Fruit fly (Drosophila melanogaster) whole organism, wandering third instar larva: ENCODE measurements around the gene CG31778.

Experiments
- Abd-B ChIP-seq: fragments of >200 bp; optimal IDR thresholded peaks from 2 replicates; lab custom pipeline; 2017; ENCODE audit warnings: missing biosample characterization, missing genetic modification characterization
- CG32264 ChIP-seq: fragments of 200-800 bp; sonication (Bioruptor generic); optimal IDR thresholded peaks from 2 replicates; lab custom pipeline; 2016; ENCODE audit warnings: missing biosample characterization, missing genetic modification characterization
- CG9705 ChIP-seq: fragments of 200-800 bp; sonication (Bioruptor generic); optimal IDR thresholded peaks from 2 replicates; lab custom pipeline; 2018; ENCODE audit warnings: missing biosample characterization, mild to moderate bottlenecking, missing genetic modification characterization
- Dfd ChIP-seq: fragments of >200 bp; optimal IDR thresholded peaks from 2 replicates; lab custom pipeline; 2017; ENCODE audit warnings: missing biosample characterization, missing genetic modification characterization
- Dif ChIP-seq: fragments of 200-275, 200-300 bp; sonication (Bioruptor generic); optimal IDR thresholded peaks from 2 replicates; lab custom pipeline; 2018; ENCODE audit warnings: missing biosample characterization, missing genetic modification characterization; ENCODE audit not compliant: partially characterized antibody
- GATAd ChIP-seq: sonication (Bioruptor generic); optimal IDR thresholded peaks from 2 replicates; lab custom pipeline; 2016; ENCODE audit warnings: missing biosample characterization, missing genetic modification characterization
- HLH106 ChIP-seq: fragments of 200-800 bp; optimal IDR thresholded peaks from 3 replicates; lab custom pipeline; 2019; ENCODE audit warnings: missing biosample characterization, mild to moderate bottlenecking, missing genetic modification characterization, moderate library complexity
- Hnf4 ChIP-seq: fragments of 200-800 bp; sonication (Bioruptor generic); optimal IDR thresholded peaks from 2 replicates; lab custom pipeline; 2016; ENCODE audit warnings: missing biosample characterization, mild to moderate bottlenecking, missing genetic modification characterization
- Hr78 ChIP-seq: fragments of >200 bp; optimal IDR thresholded peaks from 2 replicates; lab custom pipeline; 2017; ENCODE audit warnings: missing biosample characterization, missing genetic modification characterization
- Hr83 ChIP-seq: fragments of 200-300 bp; sonication (Bioruptor generic); optimal IDR thresholded peaks from 2 replicates; lab custom pipeline; 2016; ENCODE audit warnings: missing biosample characterization, mild to moderate bottlenecking, missing genetic modification characterization, moderate library complexity; ENCODE audit not compliant: poor library complexity, severe bottlenecking
- Mio ChIP-seq: sonication (Bioruptor generic); optimal IDR thresholded peaks from 2 replicates; lab custom pipeline; 2016; ENCODE audit warnings: missing biosample characterization, missing genetic modification characterization
- Myc ChIP-seq: fragments of >200 bp; optimal IDR thresholded peaks from 2 replicates; lab custom pipeline; 2017
- N ChIP-seq: fragments of >200 bp; optimal IDR thresholded peaks from 2 replicates; lab custom pipeline; 2018; ENCODE audit warnings: missing biosample characterization, missing external identifiers, missing genetic modification characterization
- OdsH ChIP-seq: fragments of 200-800 bp; sonication (Bioruptor generic); optimal IDR thresholded peaks from 2 replicates; lab custom pipeline; 2016; ENCODE audit warnings: missing biosample characterization, mild to moderate bottlenecking, missing genetic modification characterization
- Rel ChIP-seq, 2 experiments: fragments of 200-800 bp; sonication (Bioruptor generic) in 1 of 2; optimal IDR thresholded peaks; 2 replicates in 1 of 2; 3 replicates in 1 of 2; lab custom pipeline; 2016 to 2019; ENCODE audit warnings: mild to moderate bottlenecking in 2 of 2, missing biosample characterization in 2 of 2, missing genetic modification characterization in 2 of 2, moderate library complexity in 1 of 2
- Sp1 ChIP-seq: fragments of 200-800 bp; sonication (Bioruptor generic); optimal IDR thresholded peaks from 3 replicates; lab custom pipeline; 2019; ENCODE audit warnings: missing biosample characterization, mild to moderate bottlenecking, missing genetic modification characterization, moderate library complexity
- Vsx2 ChIP-seq: fragments of 200-300, 225-300 bp; sonication (Bioruptor generic); optimal IDR thresholded peaks from 2 replicates; lab custom pipeline; 2018; ENCODE audit warnings: missing biosample characterization, missing genetic modification characterization; ENCODE audit not compliant: partially characterized antibody
- br ChIP-seq: fragments of 200-800 bp; sonication (Bioruptor generic); optimal IDR thresholded peaks from 2 replicates; lab custom pipeline; 2016; ENCODE audit warnings: missing biosample characterization, missing genetic modification characterization
- brk ChIP-seq: fragments of 200-800 bp; sonication (Bioruptor generic); optimal IDR thresholded peaks from 2 replicates; lab custom pipeline; 2016; ENCODE audit warnings: missing biosample characterization, mild to moderate bottlenecking, missing genetic modification characterization
- dl ChIP-seq, 2 experiments: fragments of 175-275, 200-275 bp in 1 of 2; fragments of 200-275 bp in 1 of 2; sonication (Bioruptor generic); optimal IDR thresholded peaks; lab custom pipeline; 2018; ENCODE audit warnings: mild to moderate bottlenecking in 2 of 2, missing biosample characterization in 2 of 2, missing genetic modification characterization in 2 of 2, moderate library complexity in 2 of 2; ENCODE audit not compliant: partially characterized antibody in 2 of 2, insufficient read depth in 1 of 2
- dmrt93B ChIP-seq: fragments of 200-800 bp; sonication (Bioruptor generic); optimal IDR thresholded peaks from 2 replicates; lab custom pipeline; 2018; ENCODE audit warnings: missing biosample characterization, mild to moderate bottlenecking, missing genetic modification characterization
- dsf ChIP-seq: sonication (Bioruptor generic); optimal IDR thresholded peaks from 2 replicates; lab custom pipeline; 2016; ENCODE audit warnings: missing biosample characterization, missing genetic modification characterization, borderline replicate concordance
- ey ChIP-seq: fragments of 200-800 bp; sonication (Bioruptor generic); optimal IDR thresholded peaks from 2 replicates; lab custom pipeline; 2016; ENCODE audit warnings: missing biosample characterization, missing genetic modification characterization
- fru ChIP-seq: fragments of 200-800 bp; sonication (Bioruptor generic); optimal IDR thresholded peaks from 3 replicates; lab custom pipeline; 2016; ENCODE audit warnings: missing biosample characterization, mild to moderate bottlenecking, missing genetic modification characterization
- h ChIP-seq: fragments of 200-800 bp; sonication (Bioruptor generic); optimal IDR thresholded peaks from 3 replicates; lab custom pipeline; 2016; ENCODE audit warnings: missing biosample characterization, mild to moderate bottlenecking, missing genetic modification characterization
- lola ChIP-seq: fragments of >200 bp; optimal IDR thresholded peaks from 2 replicates; lab custom pipeline; 2017; ENCODE audit warnings: missing biosample characterization, missing genetic modification characterization
- pan ChIP-seq: fragments of >200 bp; optimal IDR thresholded peaks from 2 replicates; lab custom pipeline; 2017
- sage ChIP-seq: fragments of 200-800 bp; sonication (Bioruptor generic); optimal IDR thresholded peaks from 2 replicates; lab custom pipeline; 2016; ENCODE audit warnings: missing biosample characterization, mild to moderate bottlenecking, missing genetic modification characterization
- sv ChIP-seq: fragments of 200-800 bp; sonication (Bioruptor generic); optimal IDR thresholded peaks from 3 replicates; lab custom pipeline; 2016; ENCODE audit warnings: missing biosample characterization, missing genetic modification characterization
- tai ChIP-seq: sonication (Bioruptor generic); optimal IDR thresholded peaks from 2 replicates; lab custom pipeline; 2016; ENCODE audit warnings: missing biosample characterization, missing genetic modification characterization
- usp ChIP-seq: fragments of >200 bp; optimal IDR thresholded peaks from 2 replicates; lab custom pipeline; 2017; ENCODE audit warnings: missing biosample characterization, missing genetic modification characterization
- woc ChIP-seq: sonication (Bioruptor generic); optimal IDR thresholded peaks from 2 replicates; lab custom pipeline; 2016; ENCODE audit warnings: missing biosample characterization, mild to moderate bottlenecking, missing genetic modification characterization

The CG31778 gene

dm6 chr2L:3693805-3694204 is 11.5 kb downstream of the CG31778 start, which contains the start of gene Acp24A4:
Gene Acp24A4 (minus strand): TSS chr2L:3693905.
- TF ChIP-seq pan = no peak
- no peak for TF ChIP-seq br (GFP tag; lab: Kevin White, UChicago)
- no peak for TF ChIP-seq HLH106 (tag; lab: Kevin White, UChicago)
- TF ChIP-seq Abd-B = no peak
- no peak for TF ChIP-seq h (GFP tag; lab: Kevin White, UChicago)
- no peak for TF ChIP-seq Hnf4 (GFP tag; lab: Kevin White, UChicago)
- TF ChIP-seq Sp1 = no peak
- no peak for TF ChIP-seq sage (GFP tag; lab: Kevin White, UChicago)
- no peak for TF ChIP-seq CG32264 (GFP tag; lab: Kevin White, UChicago)
- no peak for TF ChIP-seq Vsx2 (GFP tag; lab: Kevin White, UChicago)
- TF ChIP-seq Rel (GFP tag; optimal IDR thresholded peaks at IDR 0.05; lab: Kevin White, UChicago) = no peak
- no peak for TF ChIP-seq Rel (tag; optimal IDR thresholded peaks at IDR 0.05; lab: Kevin White, UChicago)
- no peak for TF ChIP-seq dmrt93B
- no peak for TF ChIP-seq ey (GFP tag; lab: Kevin White, UChicago)
- no peak for TF ChIP-seq brk (GFP tag; lab: Kevin White, UChicago)
- TF ChIP-seq GATAd (GFP tag; lab: Kevin White, UChicago) = no peak
- TF ChIP-seq usp (GFP tag; lab: Kevin White, UChicago) = no peak

DNA sequence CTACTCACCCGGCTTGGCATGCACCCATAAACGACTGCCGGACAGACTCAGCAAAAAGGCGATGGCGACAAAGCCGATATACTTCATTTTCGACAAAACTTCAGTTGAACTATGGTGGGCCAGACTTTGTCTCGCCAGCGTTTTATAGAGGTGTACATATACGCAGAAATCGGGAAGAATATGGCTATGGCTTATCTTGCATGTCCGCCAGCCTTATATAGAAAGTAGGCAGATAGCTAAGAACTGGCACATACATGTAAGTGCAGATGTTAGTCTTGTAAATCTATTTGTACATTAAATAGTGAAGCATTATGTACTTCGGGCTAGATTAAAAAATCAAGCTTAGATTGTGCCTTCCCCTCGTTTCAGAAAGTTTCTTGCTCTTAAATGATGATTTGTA is 12.2 kb downstream of the CG31778 start, which contains the start of gene CG3513:
Gene CG3513, minus strand, starts transcription at position 101 of the 400 bp plus-strand sequence.
- TF ChIP-seq Hr78 (GFP tag; lab: Kevin White, UChicago) (no peak), fru (GFP tag; lab: Kevin White, UChicago) (no peak), usp (GFP tag; lab: Kevin White, UChicago) (no peak), dl (GFP tag; optimal IDR thresholded peaks at IDR 0.05; lab: Kevin White, UChicago; ENCODE audit: insufficient read depth in 1 of 2, partially characterized antibody in 2 of 2) (no peak), Mio (GFP tag; lab: Kevin White, UChicago) (no peak), dsf (GFP tag; lab: Kevin White, UChicago) (no peak), lola (GFP tag; lab: Kevin White, UChicago) (no peak), OdsH (GFP tag; lab: Kevin White, UChicago) (no peak), N (GFP tag; lab: Kevin White, UChicago) (no peak), GATAd (GFP tag; lab: Kevin White, UChicago) (no peak), Myc (no peak), Dif (GFP tag; lab: Kevin White, UChicago) (no peak), woc (GFP tag; lab: Kevin White, UChicago) (no peak), Sp1 (no peak), CG9705 (GFP tag; lab: Kevin White, UChicago) (no peak), tai (GFP tag; lab: Kevin White, UChicago) (no peak), Rel (GFP tag; optimal IDR thresholded peaks at IDR 0.05; lab: Kevin White, UChicago) (no peak), Rel (tag; optimal IDR thresholded peaks at IDR 0.05; lab: Kevin White, UChicago) (no peak), h (GFP tag; lab: Kevin White, UChicago) (no peak)

DNA sequence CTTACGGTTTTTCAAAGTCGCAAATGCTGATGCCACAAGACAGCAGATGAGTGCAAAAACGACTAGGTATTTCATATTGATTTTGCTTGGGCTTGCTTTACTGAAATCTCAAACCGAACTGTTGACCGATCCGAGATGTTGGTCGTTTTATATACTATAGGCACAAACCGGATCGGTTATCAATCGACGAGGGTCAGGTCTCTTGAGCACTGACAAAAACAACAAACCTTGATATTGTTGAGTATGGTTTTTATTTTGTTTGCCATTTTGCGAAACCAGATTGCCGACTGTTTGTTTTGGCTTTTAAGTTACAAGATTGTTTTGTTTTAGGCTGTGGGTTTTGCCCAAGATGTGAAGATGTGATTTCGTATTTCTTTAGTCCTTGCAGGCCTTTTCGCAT is 12.8 kb downstream of the CG31778 start, which contains the start of gene CG16704:
Gene CG16704, minus strand, starts transcription at position 122 of the 400 bp plus-strand sequence.
- no peak for TF ChIP-seq HLH106 (tag; lab: Kevin White, UChicago)
- TF ChIP-seq Rel (GFP tag; optimal IDR thresholded peaks at IDR 0.05; lab: Kevin White, UChicago) = no peak
- TF ChIP-seq Rel (tag; optimal IDR thresholded peaks at IDR 0.05; lab: Kevin White, UChicago) = peak; percentile 23
- TF ChIP-seq, all 38 proteins: peak for 1

DNA sequence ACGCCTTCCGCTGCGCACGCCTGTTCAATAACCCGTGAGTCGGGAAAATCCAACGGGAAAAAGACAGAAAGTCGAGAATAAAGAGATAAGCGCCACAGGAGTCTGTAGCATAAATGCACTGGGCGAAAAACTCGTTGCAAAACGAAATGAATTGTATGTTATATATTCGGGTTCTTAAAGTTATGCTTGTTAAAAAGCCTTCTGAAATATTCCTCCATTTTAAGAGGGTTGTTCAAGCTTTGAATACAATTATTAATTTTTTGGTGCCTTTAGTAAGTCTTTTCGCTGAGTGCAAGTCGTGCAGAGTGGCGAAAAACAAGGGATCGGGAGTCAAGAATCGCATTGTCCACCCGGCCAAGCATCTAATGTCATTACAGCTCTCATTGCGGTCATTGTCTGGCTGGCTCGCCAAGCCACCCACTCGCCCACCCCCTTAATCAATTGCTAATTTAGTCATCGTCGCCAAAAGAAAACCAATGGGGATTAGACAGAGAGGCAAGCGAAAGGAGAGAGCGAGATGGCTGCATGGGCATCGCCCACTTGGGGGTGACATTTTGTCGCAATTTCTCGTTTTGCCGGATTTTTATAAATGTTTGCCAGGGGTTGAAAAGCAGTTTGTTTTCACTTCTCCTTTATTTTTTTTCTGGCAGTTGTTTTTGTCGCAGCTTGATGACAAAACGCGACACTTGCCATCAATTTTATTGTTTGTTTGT is 20.0 kb downstream of the CG31778 start:
- TF ChIP-seq Hr83 (no peak), usp (GFP tag; lab: Kevin White, UChicago) (no peak), pan (no peak), dl (GFP tag; optimal IDR thresholded peaks at IDR 0.05; lab: Kevin White, UChicago; ENCODE audit: insufficient read depth in 1 of 2, partially characterized antibody in 2 of 2) (no peak), Dfd (no peak), ey (GFP tag; lab: Kevin White, UChicago) (no peak), br (GFP tag; lab: Kevin White, UChicago) (no peak), Mio (GFP tag; lab: Kevin White, UChicago) (no peak), brk (GFP tag; lab: Kevin White, UChicago) (no peak), Vsx2 (GFP tag; lab: Kevin White, UChicago) (no peak), Dif (GFP tag; lab: Kevin White, UChicago) (no peak), dsf (GFP tag; lab: Kevin White, UChicago) (no peak), OdsH (GFP tag; lab: Kevin White, UChicago) (no peak), sv (no peak)
- TF ChIP-seq, all 38 proteins: peak for 0
